Worm (Caenorhabditis elegans): ENCODE measurements around the gene vit-2.

The vit-2 gene

DNA sequence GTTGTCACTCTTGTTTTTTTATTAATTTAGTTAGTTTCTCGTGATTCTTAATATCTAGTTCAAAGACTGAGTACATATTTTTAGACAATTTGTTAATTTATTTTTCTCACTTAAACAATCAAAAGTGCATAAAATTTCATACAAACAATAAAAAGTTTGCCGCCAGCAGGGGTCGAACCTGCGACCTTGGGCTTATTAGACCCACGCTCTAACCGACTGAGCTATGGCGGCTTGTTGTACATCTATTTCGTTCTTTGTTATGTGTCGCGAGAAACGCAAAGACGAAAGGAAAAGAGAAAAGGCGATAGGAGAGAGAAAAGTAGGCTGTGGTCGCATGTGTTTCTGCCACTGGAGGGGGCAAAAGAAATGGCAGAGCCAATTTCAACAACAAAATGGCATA is 15.4 kb upstream of the vit-2 start:
- TF ChIP-seq mbf-1 (tag; optimal IDR thresholded peaks at IDR 0.05) (no peak), alr-1 (tag; optimal IDR thresholded peaks at IDR 0.05) (no peak), ceh-82 (tag; optimal IDR thresholded peaks at IDR 0.05) (no peak), nhr-23 (tag; optimal IDR thresholded peaks at IDR 0.05) (no peak), ceh-16 (tag; optimal IDR thresholded peaks at IDR 0.05) (no peak), elt-3 (tag; optimal IDR thresholded peaks at IDR 0.05) (no peak), sem-4 (tag; optimal IDR thresholded peaks at IDR 0.05) (peak; percentile 64), ztf-11 (tag; optimal IDR thresholded peaks at IDR 0.05) (no peak), nhr-25 (tag; optimal IDR thresholded peaks at IDR 0.05) (peak; percentile 77), ZK546.5 (tag; optimal IDR thresholded peaks at IDR 0.05) (no peak), C34F6.9 (tag; optimal IDR thresholded peaks at IDR 0.05) (peak; percentile 74), unc-62 (GFP tag; optimal IDR thresholded peaks at IDR 0.05) (peak; percentile 26), egl-27 (tag; optimal IDR thresholded peaks at IDR 0.05) (peak; percentile 89), lin-39 (tag; optimal IDR thresholded peaks at IDR 0.05) (no peak), aly-2 (tag; optimal IDR thresholded peaks at IDR 0.05) (no peak), nhr-77 (tag; optimal IDR thresholded peaks at IDR 0.05) (no peak), gmeb-1 (tag; optimal IDR thresholded peaks at IDR 0.05) (peak; percentile 60), dmd-4 (tag; optimal IDR thresholded peaks at IDR 0.05) (no peak), mab-5 (tag; optimal IDR thresholded peaks at IDR 0.05) (peak; percentile 45), zag-1 (tag; optimal IDR thresholded peaks at IDR 0.05) (peak; percentile 55), lin-11 (tag; optimal IDR thresholded peaks at IDR 0.05) (peak; percentile 69), fos-1 (tag; optimal IDR thresholded peaks at IDR 0.05) (peak; percentile 91), sma-9 (GFP tag; optimal IDR thresholded peaks at IDR 0.05) (peak; percentile 80), sma-9 (tag; optimal IDR thresholded peaks at IDR 0.05) (no peak), nhr-10 (tag; optimal IDR thresholded peaks at IDR 0.05) (no peak), nhr-129 (tag; optimal IDR thresholded peaks at IDR 0.05) (peak; percentile 89), blmp-1 (tag; optimal IDR thresholded peaks at IDR 0.05; ENCODE audit: insufficient read depth) (peak; percentile 22), sma-3 (GFP tag; optimal IDR thresholded peaks at IDR 0.05) (peak; percentile 72), skn-1 (tag; optimal IDR thresholded peaks at IDR 0.05) (no peak), mdl-1 (tag; optimal IDR thresholded peaks at IDR 0.05) (peak in 1 of 2 experiments; percentile 49), snpc-4 (tag; optimal IDR thresholded peaks at IDR 0.05) (peak; percentile 23), elt-1 (tag; optimal IDR thresholded peaks at IDR 0.05) (no peak), lsy-2 (tag; optimal IDR thresholded peaks at IDR 0.05) (peak; percentile 67 to 70), nhr-11 (tag; optimal IDR thresholded peaks at IDR 0.05) (peak; percentile 8), unc-55 (GFP tag; optimal IDR thresholded peaks at IDR 0.05) (peak; percentile 67), R02D3.7 (tag; optimal IDR thresholded peaks at IDR 0.05) (no peak), unc-39 (tag; optimal IDR thresholded peaks at IDR 0.05) (no peak), nhr-237 (tag; optimal IDR thresholded peaks at IDR 0.05) (no peak), crh-2 (tag; optimal IDR thresholded peaks at IDR 0.05) (peak; percentile 84), nhr-21 (tag; optimal IDR thresholded peaks at IDR 0.05) (peak; percentile 79), nhr-6 (tag; optimal IDR thresholded peaks at IDR 0.05) (peak; percentile 33), nhr-12 (tag; optimal IDR thresholded peaks at IDR 0.05) (no peak), lin-13 (GFP tag; optimal IDR thresholded peaks at IDR 0.05) (peak; percentile 83), Y55F3AM.14 (GFP tag; optimal IDR thresholded peaks at IDR 0.05) (peak; percentile 83), ztf-1 (GFP tag; conservative IDR thresholded peaks at IDR 0.05) (no peak), peb-1 (tag; optimal IDR thresholded peaks at IDR 0.05) (no peak), ama-1 (optimal IDR thresholded peaks at IDR 0.05) (no peak), F13H6.1 (tag; optimal IDR thresholded peaks at IDR 0.05) (peak; percentile 87), ztf-4 (tag; optimal IDR thresholded peaks at IDR 0.05) (peak; percentile 47)

Measured in whole organism, L2 larva.